Worm (Caenorhabditis elegans): ENCODE measurements around the gene ncx-3.

DNA sequence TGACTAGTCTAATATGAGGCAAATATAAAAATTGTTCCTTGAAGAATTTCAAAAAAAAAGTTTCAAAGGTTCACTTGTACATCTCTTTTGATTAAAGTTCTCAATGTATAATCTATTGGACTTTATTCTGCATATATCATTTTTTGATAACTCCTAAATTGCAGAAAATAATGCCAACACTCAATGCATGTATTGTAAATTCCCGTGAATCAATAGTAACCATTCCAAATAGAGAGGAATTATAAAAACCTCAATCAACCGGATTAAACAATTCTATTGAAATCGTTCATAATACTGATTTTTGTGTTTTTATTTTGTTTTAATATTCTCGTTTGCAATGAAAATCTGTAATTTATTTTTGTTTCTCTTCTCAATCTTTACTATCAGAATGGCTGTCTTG lies 48.6 kb downstream of the ncx-3 start, which contains the start of gene T25B9.12:
- TF ChIP-seq ahr-1 (tag; optimal IDR thresholded peaks at IDR 0.05) (no peak), F13H6.1 (tag; optimal IDR thresholded peaks at IDR 0.05) (no peak), pax-1 (tag; optimal IDR thresholded peaks at IDR 0.05) (no peak), ceh-9 (tag; optimal IDR thresholded peaks at IDR 0.05) (no peak), pha-4 (tag; optimal IDR thresholded peaks at IDR 0.05) (no peak), dve-1 (tag; optimal IDR thresholded peaks at IDR 0.05) (no peak)

All from whole organism, late embryonic.